Worm (Caenorhabditis elegans) whole organism, L2 larva: ENCODE data around the gene M02D8.6.

Experiments used
- F13H6.1 ChIP-seq: sonication (generic microtip); optimal IDR thresholded peaks from 2 replicates; lab custom pipeline; 2016; ENCODE audit warnings: missing genetic modification characterization, missing compliant biosample characterization
- R02D3.7 ChIP-seq: fragments of 150-350 bp; optimal IDR thresholded peaks from 2 replicates; lab custom pipeline; 2014; ENCODE audit warnings: missing biosample characterization, missing genetic modification characterization
- Y55F3AM.14 ChIP-seq: fragments of 200-800 bp; sonication (Bioruptor generic); optimal IDR thresholded peaks from 2 replicates; lab custom pipeline; 2018; ENCODE audit warnings: mild to moderate bottlenecking, missing genetic modification characterization, missing compliant biosample characterization
- ZK546.5 ChIP-seq: sonication (generic microtip); optimal IDR thresholded peaks from 2 replicates; lab custom pipeline; 2017; ENCODE audit warnings: missing biosample characterization, missing genetic modification characterization
- aly-2 ChIP-seq: fragments of 150-350 bp; optimal IDR thresholded peaks from 2 replicates; lab custom pipeline; 2014; ENCODE audit warnings: missing biosample characterization, missing genetic modification characterization
- ama-1 ChIP-seq: fragments of 150-350 bp; optimal IDR thresholded peaks from 2 replicates; lab custom pipeline; 2018; ENCODE audit warnings: inconsistent platforms
- blmp-1 ChIP-seq: sonication (generic microtip); optimal IDR thresholded peaks from 2 replicates; lab custom pipeline; 2017; ENCODE audit warnings: missing genetic modification characterization, mild to moderate bottlenecking, missing compliant biosample characterization, antibody characterized with exemption, moderate library complexity; ENCODE audit not compliant: insufficient read depth
- ceh-16 ChIP-seq: fragments of 150-350 bp; optimal IDR thresholded peaks from 2 replicates; lab custom pipeline; 2014; ENCODE audit warnings: missing biosample characterization, missing genetic modification characterization
- fos-1 ChIP-seq: fragments of 150-350 bp; optimal IDR thresholded peaks from 2 replicates; lab custom pipeline; 2014; ENCODE audit warnings: missing biosample characterization, missing genetic modification characterization
- lin-11 ChIP-seq: fragments of 150-350 bp; sonication (generic microtip); optimal IDR thresholded peaks from 2 replicates; lab custom pipeline; 2014; ENCODE audit warnings: missing biosample characterization, missing genetic modification characterization, inconsistent platforms, mixed read lengths
- lin-13 ChIP-seq: fragments of 150-350 bp; optimal IDR thresholded peaks from 2 replicates; lab custom pipeline; 2014; ENCODE audit warnings: missing biosample characterization, missing genetic modification reagents, missing genetic modification characterization
- lsy-2 ChIP-seq, 2 experiments: fragments of 150-350 bp in 1 of 2; sonication (generic microtip) in 1 of 2; optimal IDR thresholded peaks; 2 replicates each; lab custom pipeline; 2014 to 2017; ENCODE audit warnings: missing biosample characterization in 2 of 2, missing genetic modification characterization in 2 of 2
- mdl-1 ChIP-seq, 2 experiments: fragments of 150-350 bp in 1 of 2; sonication (generic microtip) in 1 of 2; optimal IDR thresholded peaks; 2 replicates each; lab custom pipeline; 2017; ENCODE audit warnings: missing biosample characterization in 2 of 2, missing genetic modification characterization in 2 of 2
- nhr-129 ChIP-seq: fragments of 150-350 bp; optimal IDR thresholded peaks from 2 replicates; lab custom pipeline; 2014; ENCODE audit warnings: missing biosample characterization, missing genetic modification characterization
- nhr-23 ChIP-seq: fragments of 150-350 bp; optimal IDR thresholded peaks from 2 replicates; lab custom pipeline; 2014; ENCODE audit warnings: missing biosample characterization, missing genetic modification reagents, missing genetic modification characterization
- nhr-25 ChIP-seq: fragments of 150-350 bp; sonication (generic microtip); optimal IDR thresholded peaks from 3 replicates; lab custom pipeline; 2014; ENCODE audit warnings: missing biosample characterization, missing genetic modification characterization
- nhr-6 ChIP-seq: fragments of 150-350 bp; optimal IDR thresholded peaks from 2 replicates; lab custom pipeline; 2014; ENCODE audit warnings: missing biosample characterization, missing genetic modification characterization
- nhr-77 ChIP-seq: fragments of 150-350 bp; optimal IDR thresholded peaks from 2 replicates; lab custom pipeline; 2014; ENCODE audit warnings: missing biosample characterization, missing genetic modification characterization
- peb-1 ChIP-seq: fragments of 150-350 bp; optimal IDR thresholded peaks from 2 replicates; lab custom pipeline; 2014; ENCODE audit warnings: missing biosample characterization, missing genetic modification characterization
- sem-4 ChIP-seq: fragments of 150-350 bp; optimal IDR thresholded peaks from 2 replicates; lab custom pipeline; 2014; ENCODE audit warnings: missing biosample characterization, missing genetic modification reagents, missing genetic modification characterization
- skn-1 ChIP-seq: sonication (generic microtip); optimal IDR thresholded peaks from 2 replicates; lab custom pipeline; 2017; ENCODE audit warnings: missing biosample characterization, missing genetic modification characterization
- sma-9 ChIP-seq, 2 experiments: fragments of 150-350 bp in 1 of 2; sonication (generic microtip) in 1 of 2; optimal IDR thresholded peaks; 2 replicates each; lab custom pipeline; 2014 to 2016; ENCODE audit warnings: missing genetic modification characterization in 2 of 2, mild to moderate bottlenecking in 1 of 2, missing biosample characterization in 1 of 2, missing compliant biosample characterization in 1 of 2, missing genetic modification reagents in 1 of 2, moderate library complexity in 1 of 2
- snpc-4 ChIP-seq: fragments of 150-350 bp; optimal IDR thresholded peaks from 2 replicates; lab custom pipeline; 2014; ENCODE audit warnings: missing biosample characterization, missing genetic modification characterization
- unc-39 ChIP-seq: fragments of 150-350 bp; optimal IDR thresholded peaks from 2 replicates; lab custom pipeline; 2014; ENCODE audit warnings: missing biosample characterization, missing genetic modification characterization
- unc-55 ChIP-seq: fragments of 150-350 bp; sonication (generic microtip); optimal IDR thresholded peaks from 3 replicates; lab custom pipeline; 2014; ENCODE audit warnings: missing biosample characterization, missing genetic modification reagents, missing genetic modification characterization
- unc-62 ChIP-seq: fragments of 150-350 bp; optimal IDR thresholded peaks from 2 replicates; lab custom pipeline; 2014; ENCODE audit warnings: missing biosample characterization, missing genetic modification reagents, missing genetic modification characterization
- zag-1 ChIP-seq: fragments of 150-350 bp; optimal IDR thresholded peaks from 2 replicates; lab custom pipeline; 2014; ENCODE audit warnings: missing biosample characterization, missing genetic modification characterization
- ztf-11 ChIP-seq: sonication (generic microtip); optimal IDR thresholded peaks from 2 replicates; lab custom pipeline; 2017; ENCODE audit warnings: missing biosample characterization, missing genetic modification characterization

M02D8.6 gene

DNA sequence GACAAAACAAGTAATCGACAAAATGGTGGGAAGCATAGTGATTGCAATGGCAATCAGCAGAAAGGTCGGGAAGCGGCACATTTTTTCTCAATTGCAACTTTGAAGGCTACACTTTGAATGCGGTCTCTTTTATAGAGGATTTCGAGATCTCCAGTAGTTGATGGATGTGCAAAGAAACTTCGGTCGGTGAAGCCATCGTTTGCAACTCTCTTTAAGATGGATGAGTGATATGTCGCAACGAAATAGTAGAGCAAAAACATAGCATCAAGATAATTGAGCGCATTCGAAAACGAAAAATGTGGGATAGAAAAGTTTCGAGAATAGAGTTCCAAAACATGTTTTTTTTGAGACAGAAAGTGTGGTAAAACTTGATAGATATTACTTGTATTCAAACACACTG, 4.4 kb downstream of the M02D8.6 start, which contains the start of gene EGAP4.1:
TSS of gene EGAP4.1 (minus strand) at position 101 of the 400 bp plus-strand sequence.
- TF ChIP-seq lin-11 (tag; lab: Kevin White, UChicago) (no peak), peb-1 (tag; lab: Kevin White, UChicago) (no peak), ztf-11 (no peak), nhr-25 (no peak), skn-1 (no peak), R02D3.7 (tag; lab: Kevin White, UChicago) (no peak), unc-39 (tag; lab: Kevin White, UChicago) (no peak)

DNA sequence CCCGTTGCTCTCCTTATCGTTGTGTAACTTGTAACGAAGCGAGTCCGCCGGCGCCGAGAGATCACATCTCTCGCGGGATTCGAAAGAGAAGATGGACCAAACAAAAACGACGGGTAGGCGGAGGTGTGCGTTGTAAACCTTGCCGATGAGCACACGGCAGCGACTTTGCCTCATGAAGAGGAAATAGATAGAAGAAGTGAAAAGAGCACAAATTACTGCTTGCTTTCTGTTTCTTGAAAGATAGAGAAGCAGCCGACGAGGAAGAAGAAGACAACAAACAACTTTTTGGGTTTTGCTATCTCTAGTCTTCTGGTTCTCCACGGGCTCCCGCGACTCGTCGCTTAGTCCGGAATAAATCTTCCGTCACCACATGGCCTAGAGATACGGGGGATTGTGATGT, 7.9 kb downstream of the M02D8.6 start:
- TF ChIP-seq snpc-4 (tag; lab: Kevin White, UChicago) (peak; percentile 33), fos-1 (tag; lab: Kevin White, UChicago) (no peak), Y55F3AM.14 (GFP tag; lab: Kevin White, UChicago) (no peak), sma-9 (GFP tag; optimal IDR thresholded peaks at IDR 0.05; lab: Kevin White, UChicago) (peak; percentile 46), sma-9 (tag; optimal IDR thresholded peaks at IDR 0.05; lab: Kevin White, UChicago) (no peak), zag-1 (tag; lab: Kevin White, UChicago) (no peak), lin-13 (peak; percentile 6), peb-1 (tag; lab: Kevin White, UChicago) (no peak), skn-1 (no peak), sem-4 (tag; lab: Kevin White, UChicago) (peak; percentile 22), F13H6.1 (tag; lab: Kevin White, UChicago) (peak; percentile 83), lsy-2 (tag; optimal IDR thresholded peaks at IDR 0.05; lab: Kevin White, UChicago) (peak in 1 of 2 experiments; percentile 35), nhr-129 (tag; lab: Kevin White, UChicago) (peak; percentile 59)

- no peak for TF ChIP-seq ama-1 (lab: Kevin White, UChicago)
- no peak for TF ChIP-seq nhr-25
- no peak for TF ChIP-seq nhr-6 (tag; lab: Kevin White, UChicago)
- no peak for TF ChIP-seq ZK546.5 (tag; lab: Kevin White, UChicago)
- TF ChIP-seq blmp-1 (tag; lab: Kevin White, UChicago): no peak
- no peak for TF ChIP-seq unc-39 (tag; lab: Kevin White, UChicago)
- TF ChIP-seq skn-1: no peak
- TF ChIP-seq lin-11 (tag; lab: Kevin White, UChicago): no peak
- no peak for TF ChIP-seq lsy-2 (tag; optimal IDR thresholded peaks at IDR 0.05; lab: Kevin White, UChicago)
- TF ChIP-seq aly-2 (tag; lab: Kevin White, UChicago): no peak
- no peak for TF ChIP-seq lin-13
- TF ChIP-seq snpc-4 (tag; lab: Kevin White, UChicago): no peak
- no peak for TF ChIP-seq unc-62 (GFP tag; lab: Kevin White, UChicago)
- no peak for TF ChIP-seq R02D3.7 (tag; lab: Kevin White, UChicago)
- no peak for TF ChIP-seq unc-55
- no peak for TF ChIP-seq mdl-1 (tag; optimal IDR thresholded peaks at IDR 0.05; lab: Kevin White, UChicago)
- TF ChIP-seq zag-1 (tag; lab: Kevin White, UChicago): no peak
Measured at ce11 chrX:8723127-8723600, 8.6 kb downstream of the M02D8.6 start, which contains the start of gene tnt-2. Gene tnt-2 (minus strand): TSS chrX:8723550.

DNA sequence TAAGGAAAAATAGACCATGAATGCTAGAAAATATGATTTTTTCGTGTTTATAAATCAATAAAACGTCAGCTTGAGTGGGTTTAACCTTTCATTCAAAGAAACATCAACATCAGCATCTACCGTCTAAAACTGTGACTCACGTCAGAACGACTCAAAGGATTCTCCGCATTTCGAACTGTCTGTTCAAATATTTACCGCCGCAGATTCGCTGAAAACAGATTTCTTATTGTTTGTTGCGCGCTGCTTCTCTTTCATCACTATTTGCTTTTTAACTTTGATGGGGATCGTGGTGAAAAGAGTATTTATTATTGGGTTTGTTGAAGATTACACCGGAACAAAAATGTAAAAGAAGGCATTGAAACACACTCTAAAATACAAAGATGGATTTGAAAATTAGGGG, 10.4 kb downstream of the M02D8.6 start:
- TF ChIP-seq ceh-16 (tag; lab: Kevin White, UChicago) (no peak), sma-9 (GFP tag; optimal IDR thresholded peaks at IDR 0.05; lab: Kevin White, UChicago) (peak; percentile 12), sma-9 (tag; optimal IDR thresholded peaks at IDR 0.05; lab: Kevin White, UChicago) (no peak), F13H6.1 (tag; lab: Kevin White, UChicago) (peak; percentile 37), unc-62 (GFP tag; lab: Kevin White, UChicago) (no peak), ZK546.5 (tag; lab: Kevin White, UChicago) (no peak), nhr-77 (tag; lab: Kevin White, UChicago) (no peak), nhr-129 (tag; lab: Kevin White, UChicago) (peak; percentile 34)

DNA sequence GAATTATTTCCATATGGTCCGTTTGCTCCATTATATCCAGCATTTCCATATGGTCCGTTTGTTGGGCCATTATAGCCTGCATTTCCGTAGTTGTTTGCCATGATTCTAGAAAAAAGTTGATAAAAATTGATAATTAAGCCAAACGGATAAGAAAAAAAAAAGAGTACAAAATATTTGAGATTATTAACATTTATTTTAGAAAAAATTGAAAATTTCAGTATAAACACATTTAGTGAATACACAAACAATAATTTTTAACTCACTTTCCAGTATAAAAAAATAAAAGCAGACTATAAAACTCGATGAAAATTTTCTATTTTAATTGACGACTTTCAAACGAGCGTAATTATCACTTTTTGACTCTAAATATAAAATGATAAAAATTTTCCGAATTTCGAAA, 11.1 kb downstream of the M02D8.6 start, which contains the start of gene F53A9.9:
TSS of gene F53A9.9 (minus strand) at position 101 of the 400 bp plus-strand sequence.
- no peak for TF ChIP-seq nhr-23
- TF ChIP-seq peb-1 (tag; lab: Kevin White, UChicago): no peak
- TF ChIP-seq aly-2 (tag; lab: Kevin White, UChicago): no peak
- TF ChIP-seq lsy-2 (tag; optimal IDR thresholded peaks at IDR 0.05; lab: Kevin White, UChicago): no peak
- TF ChIP-seq zag-1 (tag; lab: Kevin White, UChicago): no peak
- no peak for TF ChIP-seq fos-1 (tag; lab: Kevin White, UChicago)

- no peak for TF ChIP-seq nhr-6 (tag; lab: Kevin White, UChicago)
- TF ChIP-seq sma-9 (GFP tag; optimal IDR thresholded peaks at IDR 0.05; lab: Kevin White, UChicago): peak; percentile 12
- TF ChIP-seq sma-9 (tag; optimal IDR thresholded peaks at IDR 0.05; lab: Kevin White, UChicago): no peak
- TF ChIP-seq zag-1 (tag; lab: Kevin White, UChicago): no peak
- TF ChIP-seq F13H6.1 (tag; lab: Kevin White, UChicago): peak; percentile 10
- no peak for TF ChIP-seq lsy-2 (tag; optimal IDR thresholded peaks at IDR 0.05; lab: Kevin White, UChicago)
Measured at ce11 chrX:8719888-8720287, 11.8 kb downstream of the M02D8.6 start.
